Fruit fly (Drosophila melanogaster) whole organism, embryonic: ENCODE data around the gene tral.

Source experiments
- Awh ChIP-seq: fragments of 200-800 bp; sonication (Bioruptor generic); IDR thresholded peaks from 2 replicates; pipeline ENCODE4, ENCODE4 v1.3.6; 2022; ENCODE audit warnings: missing biosample characterization, missing genetic modification characterization
- B-H1 ChIP-seq: fragments of 200-800 bp; sonication (Bioruptor generic); IDR thresholded peaks from 3 replicates; pipeline ENCODE4 v1.3.6; 2022; ENCODE audit warnings: missing biosample characterization, missing genetic modification characterization
- CG10147 ChIP-seq: fragments of 200-800 bp; sonication (Bioruptor generic); optimal IDR thresholded peaks from 2 replicates; lab custom pipeline; 2019; ENCODE audit warnings: missing biosample characterization, mild to moderate bottlenecking, missing genetic modification characterization, moderate library complexity
- CG10462 ChIP-seq: fragments of 200-800 bp; sonication (Bioruptor generic); optimal IDR thresholded peaks from 2 replicates; lab custom pipeline; 2016; ENCODE audit warnings: missing biosample characterization, missing genetic modification characterization
- CG11398 ChIP-seq: fragments of 200-800 bp; sonication (Bioruptor generic); optimal IDR thresholded peaks from 2 replicates; lab custom pipeline; 2016; ENCODE audit warnings: missing biosample characterization, missing genetic modification characterization
- CG11695 ChIP-seq: fragments of 200-800 bp; sonication (Bioruptor generic); IDR thresholded peaks from 3 replicates; pipeline ENCODE4 v1.3.6; 2022; ENCODE audit warnings: missing biosample characterization, missing genetic modification characterization
- CG11696 ChIP-seq: fragments of 200-800 bp; sonication (Bioruptor generic); IDR thresholded peaks from 2 replicates; pipeline ENCODE4 v1.3.6; 2022; ENCODE audit warnings: missing biosample characterization, missing genetic modification characterization
- CG12236 ChIP-seq: fragments of 200-800 bp; sonication (Bioruptor generic); optimal IDR thresholded peaks from 2 replicates; lab custom pipeline; 2016; ENCODE audit warnings: missing biosample characterization, missing genetic modification characterization
- CG12299 ChIP-seq: fragments of 200-800 bp; sonication (Bioruptor generic); optimal IDR thresholded peaks from 2 replicates; lab custom pipeline; 2018; ENCODE audit warnings: missing biosample characterization, mild to moderate bottlenecking, missing genetic modification characterization
- CG1233 ChIP-seq: fragments of 200-800 bp; sonication (Bioruptor generic); optimal IDR thresholded peaks from 4 replicates; lab custom pipeline; 2018; ENCODE audit warnings: missing biosample characterization, mild to moderate bottlenecking, missing genetic modification characterization
- CG14667 ChIP-seq: fragments of 200-800 bp; sonication (Bioruptor generic); IDR thresholded peaks from 2 replicates; pipeline ENCODE4 v1.3.6; 2022; ENCODE audit warnings: missing biosample characterization, missing genetic modification characterization
- CG14965 ChIP-seq: fragments of 200-800 bp; sonication (Bioruptor generic); optimal IDR thresholded peaks from 2 replicates; lab custom pipeline; 2016; ENCODE audit warnings: missing biosample characterization, missing genetic modification characterization, borderline replicate concordance
- CG15011 ChIP-seq: fragments of 200-800 bp; sonication (Bioruptor generic); optimal IDR thresholded peaks from 3 replicates; lab custom pipeline; 2018; ENCODE audit warnings: missing biosample characterization, mild to moderate bottlenecking, missing genetic modification characterization
- CG15073 ChIP-seq: fragments of 200-800 bp; sonication (Bioruptor generic); optimal IDR thresholded peaks from 2 replicates; lab custom pipeline; 2016; ENCODE audit warnings: missing biosample characterization, missing genetic modification characterization
- CG17361 ChIP-seq: fragments of 200-800 bp; sonication (Bioruptor generic); IDR thresholded peaks from 3 replicates; pipeline ENCODE4 v1.3.6; 2022; ENCODE audit warnings: missing biosample characterization, missing genetic modification characterization
- CG18011 ChIP-seq: fragments of 200-800 bp; sonication (Bioruptor generic); optimal IDR thresholded peaks from 2 replicates; lab custom pipeline; 2017; ENCODE audit warnings: missing biosample characterization, missing genetic modification characterization, mild to moderate bottlenecking, moderate library complexity, missing genotype
- CG4404 ChIP-seq: fragments of 200-800 bp; sonication (Bioruptor generic); IDR thresholded peaks from 2 replicates; pipeline ENCODE4 v1.3.6; 2022; ENCODE audit warnings: missing biosample characterization, missing genetic modification characterization
- CG6175 ChIP-seq: fragments of 200-800 bp; sonication (Bioruptor generic); IDR thresholded peaks from 3 replicates; pipeline ENCODE4 v1.3.6; 2022; ENCODE audit warnings: missing biosample characterization, missing genetic modification characterization
- CG6813 ChIP-seq: fragments of 200-800 bp; sonication (Bioruptor generic); optimal IDR thresholded peaks from 2 replicates; lab custom pipeline; 2017; ENCODE audit warnings: missing biosample characterization, missing genetic modification characterization, mild to moderate bottlenecking, moderate library complexity, missing genetic modification reagents
- CG8944 ChIP-seq: fragments of 200-800 bp; sonication (Bioruptor generic); optimal IDR thresholded peaks from 3 replicates; lab custom pipeline; 2016; ENCODE audit warnings: missing biosample characterization, missing genetic modification characterization
- CG9727 ChIP-seq: fragments of 200-800 bp; sonication (Bioruptor generic); optimal IDR thresholded peaks from 3 replicates; lab custom pipeline; 2017; ENCODE audit warnings: missing biosample characterization, mild to moderate bottlenecking, missing genetic modification characterization
- CkIIα-i1 ChIP-seq: fragments of 200-800 bp; sonication (Bioruptor generic); IDR thresholded peaks from 2 replicates; pipeline ENCODE4 v1.3.6; 2022; ENCODE audit warnings: missing biosample characterization, missing genetic modification characterization
- D ChIP-seq, 2 experiments: fragments of 200-800 bp in 1 of 2; fragments of >200 bp in 1 of 2; sonication (Bioruptor generic) in 1 of 2; optimal IDR thresholded peaks; 2 replicates in 1 of 2; 3 replicates in 1 of 2; lab custom pipeline; 2017; ENCODE audit warnings: mild to moderate bottlenecking in 1 of 2, missing biosample characterization in 1 of 2, missing genetic modification characterization in 1 of 2, missing genetic modification reagents in 1 of 2
- Dad ChIP-seq: fragments of 200-800 bp; sonication (Bioruptor generic); optimal IDR thresholded peaks from 3 replicates; lab custom pipeline; 2016; ENCODE audit warnings: missing biosample characterization, missing genetic modification characterization
- Dp ChIP-seq: fragments of 200-800 bp; sonication (Bioruptor generic); optimal IDR thresholded peaks from 2 replicates; lab custom pipeline; 2018; ENCODE audit warnings: missing biosample characterization, mild to moderate bottlenecking, missing genetic modification characterization, moderate library complexity
- Dref ChIP-seq: fragments of 200-800 bp; sonication (Bioruptor generic); IDR thresholded peaks from 2 replicates; pipeline ENCODE4 v1.3.6; 2022; ENCODE audit warnings: missing biosample characterization, missing genetic modification characterization
- Fer1 ChIP-seq: fragments of 200-800 bp; sonication (Bioruptor generic); optimal IDR thresholded peaks from 2 replicates; lab custom pipeline; 2017; ENCODE audit warnings: missing biosample characterization, mild to moderate bottlenecking, missing genetic modification characterization
- H2.0 ChIP-seq: fragments of 200-800 bp; sonication (Bioruptor generic); IDR thresholded peaks from 2 replicates; pipeline ENCODE4 v1.3.6; 2022; ENCODE audit warnings: missing biosample characterization, missing genetic modification characterization
- Hr3 ChIP-seq: fragments of 200-800 bp; sonication (Bioruptor generic); optimal IDR thresholded peaks from 3 replicates; lab custom pipeline; 2016; ENCODE audit warnings: missing biosample characterization, missing genetic modification characterization
- Hr51 ChIP-seq, 2 experiments: fragments of 200-800 bp; sonication (Bioruptor generic); optimal IDR thresholded peaks; 2 replicates in 1 of 2; 3 replicates in 1 of 2; lab custom pipeline; 2016 to 2018; ENCODE audit warnings: missing biosample characterization in 2 of 2, missing genetic modification characterization in 2 of 2, mild to moderate bottlenecking in 1 of 2, moderate library complexity in 1 of 2
- Lim3 ChIP-seq: fragments of 200-800 bp; sonication (Bioruptor generic); IDR thresholded peaks from 2 replicates; pipeline ENCODE4 v1.3.6; 2022; ENCODE audit warnings: missing biosample characterization, missing genetic modification characterization
- Opbp ChIP-seq: fragments of 200-800 bp; sonication (Bioruptor generic); IDR thresholded peaks from 3 replicates; pipeline ENCODE4 v1.3.6; 2022; ENCODE audit warnings: missing biosample characterization, missing genetic modification characterization; ENCODE audit not compliant: partially characterized antibody
- Optix ChIP-seq: fragments of 200-800 bp; sonication (Bioruptor generic); IDR thresholded peaks from 3 replicates; pipeline ENCODE4 v1.3.6; 2022; ENCODE audit warnings: missing biosample characterization, missing genetic modification characterization
- YL-1 ChIP-seq: fragments of 200-800 bp; sonication (Bioruptor generic); optimal IDR thresholded peaks from 3 replicates; lab custom pipeline; 2017; ENCODE audit warnings: missing biosample characterization, mild to moderate bottlenecking, missing genetic modification characterization
- al ChIP-seq: fragments of 200-800 bp; sonication (Bioruptor generic); IDR thresholded peaks from 2 replicates; pipeline ENCODE4 v1.3.6; 2022; ENCODE audit warnings: missing biosample characterization, missing genetic modification characterization
- ara ChIP-seq: fragments of 200-800 bp; sonication (Bioruptor generic); IDR thresholded peaks from 2 replicates; pipeline ENCODE4 v1.3.6; 2022; ENCODE audit warnings: missing biosample characterization, missing genetic modification characterization
- br ChIP-seq: fragments of >200 bp; optimal IDR thresholded peaks from 2 replicates; lab custom pipeline; 2017
- dan ChIP-seq: fragments of 200-800 bp; sonication (Bioruptor generic); IDR thresholded peaks from 2 replicates; pipeline ENCODE4 v1.3.6; 2022; ENCODE audit warnings: missing biosample characterization, missing genetic modification characterization
- disco-r ChIP-seq: fragments of 200-800 bp; sonication (Bioruptor generic); optimal IDR thresholded peaks from 2 replicates; lab custom pipeline; 2016; ENCODE audit warnings: missing biosample characterization, missing genetic modification characterization
- eve ChIP-seq, 2 experiments: fragments of >200 bp; optimal IDR thresholded peaks; 2 replicates each; lab custom pipeline; 2017; ENCODE audit warnings: missing biosample characterization in 2 of 2, missing genetic modification characterization in 2 of 2
- fd102C ChIP-seq: fragments of 200-800 bp; sonication (Bioruptor generic); optimal IDR thresholded peaks from 2 replicates; lab custom pipeline; 2018; ENCODE audit warnings: missing biosample characterization, mild to moderate bottlenecking, missing genetic modification characterization, moderate library complexity
- her ChIP-seq: fragments of 200-800 bp; sonication (Bioruptor generic); optimal IDR thresholded peaks from 2 replicates; lab custom pipeline; 2016; ENCODE audit warnings: missing biosample characterization, missing genetic modification characterization
- hkb ChIP-seq, 2 experiments: fragments of 200-800 bp in 1 of 2; fragments of >200 bp in 1 of 2; sonication (Bioruptor generic) in 1 of 2; IDR thresholded peaks in 1 of 2; optimal IDR thresholded peaks in 1 of 2; 2 replicates each; pipeline versions ENCODE4 v1.3.6 to Lab custom; 2017 to 2022; ENCODE audit warnings: missing biosample characterization in 1 of 2, missing genetic modification characterization in 1 of 2
- lab ChIP-seq: fragments of 200-800 bp; sonication (Bioruptor generic); optimal IDR thresholded peaks from 3 replicates; lab custom pipeline; 2017; ENCODE audit warnings: missing biosample characterization, missing genetic modification characterization, mild to moderate bottlenecking, moderate library complexity, missing genetic modification reagents
- pita ChIP-seq: fragments of 200-800 bp; sonication (Bioruptor generic); optimal IDR thresholded peaks from 2 replicates; lab custom pipeline; 2017; ENCODE audit warnings: missing biosample characterization, mild to moderate bottlenecking, missing genetic modification characterization
- run ChIP-seq: fragments of 200-800 bp; sonication (Bioruptor generic); optimal IDR thresholded peaks from 3 replicates; lab custom pipeline; 2018; ENCODE audit warnings: missing biosample characterization, mild to moderate bottlenecking, missing genetic modification characterization
- tgo ChIP-seq: fragments of 200-800 bp; sonication (Bioruptor generic); IDR thresholded peaks from 3 replicates; pipeline ENCODE4 v1.3.6; 2022; ENCODE audit warnings: missing biosample characterization, missing genetic modification characterization
- trh ChIP-seq: fragments of 200-800 bp; sonication (Bioruptor generic); optimal IDR thresholded peaks from 2 replicates; lab custom pipeline; 2016; ENCODE audit warnings: missing biosample characterization, missing genetic modification characterization
- twi ChIP-seq: fragments of 200-800 bp; optimal IDR thresholded peaks from 2 replicates; lab custom pipeline; 2019; ENCODE audit warnings: missing biosample characterization, mild to moderate bottlenecking, missing genetic modification characterization, moderate library complexity
- unpg ChIP-seq: fragments of 200-800 bp; sonication (Bioruptor generic); optimal IDR thresholded peaks from 3 replicates; lab custom pipeline; 2018; ENCODE audit warnings: missing biosample characterization, mild to moderate bottlenecking, missing genetic modification characterization, moderate library complexity

Gene tral

DNA sequence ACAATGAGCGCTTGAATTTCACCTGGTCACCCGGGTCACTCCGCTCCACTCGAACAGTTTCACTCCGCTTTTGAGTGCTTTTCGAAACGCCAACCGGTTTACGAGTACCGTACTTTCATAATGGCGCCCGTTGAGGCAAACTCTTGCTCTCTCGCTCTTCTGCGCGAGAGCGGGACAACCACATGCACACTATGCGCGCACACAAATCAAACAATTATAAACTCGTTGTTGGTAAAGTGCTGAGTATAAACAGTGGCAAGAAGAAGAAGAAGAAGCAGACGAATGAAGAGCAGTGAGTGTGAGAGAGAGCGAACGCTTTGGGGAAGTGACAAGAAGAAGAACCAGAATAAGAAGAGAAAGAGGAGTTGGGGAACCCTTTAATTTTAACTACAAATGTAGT is 46.8 kb upstream of the tral start, which contains the start of gene eyg:
eyg (minus strand) TSS at position 6 of the 400 bp plus-strand sequence.
- TF ChIP-seq Opbp (GFP tag; lab: Robert Waterston, UW) (peak; percentile 61; the same call in 1 of the 3 replicates), CG11695 (GFP tag; lab: Robert Waterston, UW) (0 out of 3 replicates have a peak, but pooled peaks have one; percentile 35), disco-r (GFP tag; lab: Kevin White, UChicago) (no peak), twi (tag; lab: Kevin White, UChicago) (peak; percentile 9), CG14667 (GFP tag; lab: Robert Waterston, UW) (no peak), Lim3 (GFP tag; lab: Robert Waterston, UW) (no peak), CG15073 (GFP tag; lab: Kevin White, UChicago) (no peak), run (tag; lab: Kevin White, UChicago) (no peak), her (peak; percentile 70), B-H1 (GFP tag; lab: Robert Waterston, UW) (no peak; the same call in 2 of the 3 replicates), br (lab: Kevin White, UChicago) (no peak), CG6813 (GFP tag; lab: Kevin White, UChicago) (no peak), Dad (peak; percentile 35), eve (GFP tag; optimal IDR thresholded peaks at IDR 0.05; lab: Kevin White, UChicago) (no peak), CG15011 (GFP tag; lab: Kevin White, UChicago) (peak; percentile 11), CG8944 (GFP tag; lab: Kevin White, UChicago) (no peak), CG10462 (GFP tag; lab: Kevin White, UChicago) (no peak), fd102C (peak; percentile 48), Optix (GFP tag; lab: Robert Waterston, UW) (no peak), CG1233 (GFP tag; lab: Kevin White, UChicago) (no peak), CG14965 (GFP tag; lab: Kevin White, UChicago) (no peak), hkb (optimal IDR thresholded peaks at IDR 0.05; lab: Kevin White, UChicago) (peak; percentile 74), hkb (GFP tag; IDR thresholded peaks at IDR 0.05; lab: Robert Waterston, UW) (0 out of 2 replicates have a peak, but pooled peaks have one; percentile 51), tgo (GFP tag; lab: Robert Waterston, UW) (peak; percentile 29; the same call in 1 of the 3 replicates), unpg (GFP tag; lab: Kevin White, UChicago) (no peak), pita (GFP tag; lab: Kevin White, UChicago) (no peak), CG10147 (GFP tag; lab: Kevin White, UChicago) (no peak), CG11398 (GFP tag; lab: Kevin White, UChicago) (peak; percentile 21), Dp (GFP tag; lab: Kevin White, UChicago) (no peak), CkIIα-i1 (GFP tag; lab: Robert Waterston, UW) (no peak), Hr51 (GFP tag; optimal IDR thresholded peaks at IDR 0.05; lab: Kevin White, UChicago) (peak in 1 of 2 experiments; percentile 30), D (optimal IDR thresholded peaks at IDR 0.05; lab: Kevin White, UChicago) (no peak), D (GFP tag; optimal IDR thresholded peaks at IDR 0.05; lab: Kevin White, UChicago) (peak; percentile 11), YL-1 (GFP tag; lab: Kevin White, UChicago) (no peak), CG9727 (GFP tag; lab: Kevin White, UChicago) (no peak), CG18011 (GFP tag; lab: Kevin White, UChicago) (no peak), Dref (no peak), Awh (0 out of 2 replicates have a peak, but pooled peaks have one; percentile 28), dan (GFP tag; lab: Robert Waterston, UW) (no peak), Hr3 (GFP tag; lab: Kevin White, UChicago) (no peak), CG12299 (tag; lab: Kevin White, UChicago) (no peak), CG17361 (GFP tag; lab: Robert Waterston, UW) (no peak), CG12236 (GFP tag; lab: Kevin White, UChicago) (peak; percentile 30), H2.0 (GFP tag; lab: Robert Waterston, UW) (no peak), ara (GFP tag; lab: Robert Waterston, UW) (peak; percentile 57; the same call in 1 of the 2 replicates), CG4404 (no peak), trh (GFP tag; lab: Kevin White, UChicago) (peak; percentile 27), CG11696 (GFP tag; lab: Robert Waterston, UW) (no peak), CG6175 (GFP tag; lab: Robert Waterston, UW) (no peak; the same call in 2 of the 3 replicates), Fer1 (no peak), al (GFP tag; lab: Robert Waterston, UW) (no peak), lab (GFP tag; lab: Kevin White, UChicago) (no peak)
